Worm (Caenorhabditis elegans): ENCODE measurements around the gene F54H12.7.

DNA sequence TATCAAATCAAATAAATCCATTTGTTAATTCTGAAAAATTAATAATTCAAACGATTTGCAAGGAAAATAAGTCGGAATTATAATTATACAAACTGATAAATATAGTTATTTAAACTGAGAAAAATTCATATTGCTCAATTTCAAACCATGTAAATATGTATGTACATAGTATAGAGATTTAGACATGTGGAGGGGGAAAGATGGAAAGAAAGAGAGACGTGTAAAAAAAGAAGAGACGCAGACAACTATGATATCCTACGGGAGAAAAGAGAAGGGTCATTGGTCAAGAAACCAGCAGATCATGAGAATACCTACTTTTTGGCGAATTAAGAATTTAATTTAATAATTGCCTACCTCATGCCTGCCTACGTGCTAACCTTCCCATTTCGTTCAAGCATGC, 11.1 kb upstream of the F54H12.7 start, which contains the start of gene C29E4.11:
- no peak for TF ChIP-seq nhr-25 (tag; optimal IDR thresholded peaks at IDR 0.05; ENCODE audit: borderline replicate concordance, insufficient read depth)
- TF ChIP-seq dpl-1 (GFP tag; optimal IDR thresholded peaks at IDR 0.05) = no peak
- no peak for TF ChIP-seq php-3 (GFP tag; IDR thresholded peaks at IDR 0.05)
- TF ChIP-seq ztf-11 (tag; optimal IDR thresholded peaks at IDR 0.05) = no peak
- no peak for TF ChIP-seq unc-130 (GFP tag; optimal IDR thresholded peaks at IDR 0.05)
- no peak for TF ChIP-seq dmd-8 (GFP tag; IDR thresholded peaks at IDR 0.05)

Measured in whole organism, L4 larva.